Fruit fly (Drosophila melanogaster) whole organism, adult: ENCODE measurements around the gene Nprl3.
A peak's percentile ranks its signal among the peaks of the same experiment; 100 is the strongest.

Source experiments
- CG11617 ChIP-seq: fragments of 200-800 bp; sonication (Bioruptor generic); optimal IDR thresholded peaks from 2 replicates; lab custom pipeline; 2017; ENCODE audit warnings: mild to moderate bottlenecking, missing biosample characterization, missing genetic modification reagents, missing genetic modification characterization
- CG12768 ChIP-seq: fragments of 200-800 bp; sonication (Bioruptor generic); optimal IDR thresholded peaks from 2 replicates; lab custom pipeline; 2017; ENCODE audit warnings: missing biosample characterization, missing genetic modification characterization, mild to moderate bottlenecking, moderate library complexity, missing genetic modification reagents
- CG14711 ChIP-seq: fragments of 200-800 bp; sonication (Bioruptor generic); optimal IDR thresholded peaks from 2 replicates; lab custom pipeline; 2018; ENCODE audit warnings: missing biosample characterization, mild to moderate bottlenecking, missing genetic modification characterization, moderate library complexity
- CG1620 ChIP-seq: fragments of 200-800 bp; sonication (Bioruptor generic); optimal IDR thresholded peaks from 2 replicates; lab custom pipeline; 2016; ENCODE audit warnings: missing biosample characterization, missing genetic modification characterization
- CG33017 ChIP-seq: fragments of 200-800 bp; sonication (Bioruptor generic); optimal IDR thresholded peaks from 2 replicates; lab custom pipeline; 2018; ENCODE audit warnings: missing biosample characterization, mild to moderate bottlenecking, missing genetic modification characterization, moderate library complexity
- CG5204 ChIP-seq: fragments of 200-800 bp; sonication (Bioruptor generic); optimal IDR thresholded peaks from 2 replicates; lab custom pipeline; 2016; ENCODE audit warnings: missing biosample characterization, missing genetic modification characterization
- CG7045 ChIP-seq: fragments of 200-800 bp; sonication (Bioruptor generic); optimal IDR thresholded peaks from 2 replicates; lab custom pipeline; 2017; ENCODE audit warnings: missing biosample characterization, mild to moderate bottlenecking, missing genetic modification characterization
- CG7101 ChIP-seq: fragments of 200-800 bp; sonication (Bioruptor generic); optimal IDR thresholded peaks from 2 replicates; lab custom pipeline; 2018; ENCODE audit warnings: missing biosample characterization, mild to moderate bottlenecking, missing genetic modification characterization, moderate library complexity
- Clk ChIP-seq: fragments of 200-800 bp; sonication (Bioruptor generic); optimal IDR thresholded peaks from 2 replicates; lab custom pipeline; 2017; ENCODE audit warnings: missing biosample characterization, missing genetic modification characterization
- Crg-1 ChIP-seq: fragments of 200-800 bp; sonication (Bioruptor generic); optimal IDR thresholded peaks from 2 replicates; lab custom pipeline; 2016; ENCODE audit warnings: missing biosample characterization, missing genetic modification characterization
- Hr96 ChIP-seq: fragments of 200-800 bp; sonication (Bioruptor generic); optimal IDR thresholded peaks from 2 replicates; lab custom pipeline; 2016; ENCODE audit warnings: missing biosample characterization, missing genetic modification characterization
- Mnt ChIP-seq: fragments of 200-800 bp; sonication (Bioruptor generic); optimal IDR thresholded peaks from 2 replicates; lab custom pipeline; 2016; ENCODE audit warnings: missing biosample characterization, mild to moderate bottlenecking, missing genetic modification characterization
- bab1 ChIP-seq: fragments of 200-800 bp; sonication (Bioruptor generic); optimal IDR thresholded peaks from 3 replicates; lab custom pipeline; 2019; ENCODE audit warnings: missing biosample characterization, mild to moderate bottlenecking, missing genetic modification characterization, moderate library complexity
- cic ChIP-seq: fragments of 200-800 bp; sonication (Bioruptor generic); optimal IDR thresholded peaks from 2 replicates; lab custom pipeline; 2017; ENCODE audit warnings: missing biosample characterization, mild to moderate bottlenecking, missing genetic modification characterization, moderate library complexity
- cnc ChIP-seq, 2 experiments: fragments of >200 bp; optimal IDR thresholded peaks; 2 replicates each; lab custom pipeline; 2017
- kay ChIP-seq: fragments of 200-800 bp; sonication (Bioruptor generic); peaks from one replicate; lab custom pipeline; 2016; ENCODE audit warnings: missing biosample characterization, missing genetic modification characterization, borderline replicate concordance
- ovo ChIP-seq: fragments of 200-800 bp; sonication (Bioruptor generic); optimal IDR thresholded peaks from 2 replicates; lab custom pipeline; 2016; ENCODE audit warnings: missing biosample characterization, missing genetic modification characterization
- pad ChIP-seq: fragments of 200-800 bp; sonication (Bioruptor generic); optimal IDR thresholded peaks from 3 replicates; lab custom pipeline; 2017; ENCODE audit warnings: missing biosample characterization, missing genetic modification characterization, mild to moderate bottlenecking, moderate library complexity, missing genetic modification reagents
- tj ChIP-seq: fragments of 200-800 bp; sonication (Bioruptor generic); optimal IDR thresholded peaks from 3 replicates; lab custom pipeline; 2017; ENCODE audit warnings: missing biosample characterization, mild to moderate bottlenecking, missing genetic modification characterization, moderate library complexity
- toe ChIP-seq: fragments of 200-800 bp; sonication (Bioruptor generic); optimal IDR thresholded peaks from 2 replicates; lab custom pipeline; 2016; ENCODE audit warnings: missing biosample characterization, missing genetic modification characterization

The Nprl3 gene

dm6 chr3L:13993742-13994719 lies 7.6 kb downstream of the Nprl3 start, which contains the start of gene CtsK1:
CtsK1 (plus strand) TSS chr3L:13994231.
- TF ChIP-seq toe (GFP tag; lab: Kevin White, UChicago) (no peak), Mnt (GFP tag; lab: Kevin White, UChicago) (no peak), CG7045 (GFP tag; lab: Kevin White, UChicago) (peak; percentile 25), CG12768 (peak; percentile 63), ovo (GFP tag; lab: Kevin White, UChicago) (peak; percentile 63), pad (GFP tag; lab: Kevin White, UChicago) (peak; percentile 22), CG11617 (GFP tag; lab: Kevin White, UChicago) (peak; percentile 30), Hr96 (GFP tag; lab: Kevin White, UChicago) (no peak), Clk (GFP tag; lab: Kevin White, UChicago) (no peak), CG33017 (tag; lab: Kevin White, UChicago) (peak; percentile 86), kay (GFP tag; lab: Kevin White, UChicago) (no peak), cnc (optimal IDR thresholded peaks at IDR 0.05; lab: Kevin White, UChicago) (no peak), CG7101 (peak; percentile 83), tj (GFP tag; lab: Kevin White, UChicago) (peak; percentile 3), bab1 (GFP tag; lab: Kevin White, UChicago) (peak; percentile 88), CG14711 (tag; lab: Kevin White, UChicago) (peak; percentile 63), CG1620 (GFP tag; lab: Kevin White, UChicago) (no peak), cic (GFP tag; lab: Kevin White, UChicago) (no peak), CG5204 (GFP tag; lab: Kevin White, UChicago) (no peak), Crg-1 (no peak)

- no peak for TF ChIP-seq CG14711 (tag; lab: Kevin White, UChicago)
- TF ChIP-seq cic (GFP tag; lab: Kevin White, UChicago): no peak
- TF ChIP-seq CG11617 (GFP tag; lab: Kevin White, UChicago): no peak
These were observed 8.4 kb downstream of the Nprl3 start, which contains the start of gene CG17364 for dm6 chr3L:13993233-13993741. CG17364 (minus strand) TSS chr3L:13993400.

- TF ChIP-seq Hr96 (GFP tag; lab: Kevin White, UChicago) (no peak), CG14711 (tag; lab: Kevin White, UChicago) (no peak), Clk (GFP tag; lab: Kevin White, UChicago) (no peak)
These were observed 10.4 kb downstream of the Nprl3 start for dm6 chr3L:13991314-13991713.

dm6 chr3L:13987578-13987977 lies 14.1 kb downstream of the Nprl3 start, which contains the start of gene CG9040:
CG9040 (plus strand) TSS chr3L:13987878.
- TF ChIP-seq CG33017 (tag; lab: Kevin White, UChicago) (no peak), Clk (GFP tag; lab: Kevin White, UChicago) (no peak), CG1620 (GFP tag; lab: Kevin White, UChicago) (no peak), kay (GFP tag; lab: Kevin White, UChicago) (no peak), tj (GFP tag; lab: Kevin White, UChicago) (no peak), Hr96 (GFP tag; lab: Kevin White, UChicago) (no peak), ovo (GFP tag; lab: Kevin White, UChicago) (no peak), CG11617 (GFP tag; lab: Kevin White, UChicago) (no peak), cnc (optimal IDR thresholded peaks at IDR 0.05; lab: Kevin White, UChicago) (no peak), bab1 (GFP tag; lab: Kevin White, UChicago) (no peak)

dm6 chr3L:13986330-13986729 lies 15.3 kb downstream of the Nprl3 start, which contains the start of gene CG17362:
CG17362 (plus strand) TSS chr3L:13986620.
- TF ChIP-seq tj (GFP tag; lab: Kevin White, UChicago): no peak
- no peak for TF ChIP-seq kay (GFP tag; lab: Kevin White, UChicago)
- no peak for TF ChIP-seq pad (GFP tag; lab: Kevin White, UChicago)
- TF ChIP-seq CG7101: no peak
- TF ChIP-seq CG5204 (GFP tag; lab: Kevin White, UChicago): no peak
- no peak for TF ChIP-seq cnc (optimal IDR thresholded peaks at IDR 0.05; lab: Kevin White, UChicago)

dm6 chr3L:13982516-13982915 lies 19.2 kb downstream of the Nprl3 start:
- no peak for TF ChIP-seq CG11617 (GFP tag; lab: Kevin White, UChicago)
- TF ChIP-seq cnc (optimal IDR thresholded peaks at IDR 0.05; lab: Kevin White, UChicago): no peak
- TF ChIP-seq kay (GFP tag; lab: Kevin White, UChicago): no peak
- no peak for TF ChIP-seq Clk (GFP tag; lab: Kevin White, UChicago)
- TF ChIP-seq Hr96 (GFP tag; lab: Kevin White, UChicago): no peak
- no peak for TF ChIP-seq CG33017 (tag; lab: Kevin White, UChicago)
- no peak for TF ChIP-seq CG7101
- TF ChIP-seq Crg-1: no peak
- no peak for TF ChIP-seq pad (GFP tag; lab: Kevin White, UChicago)
- no peak for TF ChIP-seq ovo (GFP tag; lab: Kevin White, UChicago)
- no peak for TF ChIP-seq Mnt (GFP tag; lab: Kevin White, UChicago)
- no peak for TF ChIP-seq bab1 (GFP tag; lab: Kevin White, UChicago)
- TF ChIP-seq CG1620 (GFP tag; lab: Kevin White, UChicago): no peak
- TF ChIP-seq CG5204 (GFP tag; lab: Kevin White, UChicago): no peak
- TF ChIP-seq CG12768: no peak
- TF ChIP-seq toe (GFP tag; lab: Kevin White, UChicago): no peak
- no peak for TF ChIP-seq tj (GFP tag; lab: Kevin White, UChicago)
- no peak for TF ChIP-seq cic (GFP tag; lab: Kevin White, UChicago)
- TF ChIP-seq CG14711 (tag; lab: Kevin White, UChicago): no peak
